Worm (Caenorhabditis elegans) whole organism, L4 larva: Measurements from ENCODE around the gene set-26.
"Not testable (repeated sequence)": the region's sequence is repeated elsewhere in the genome, so short reads cannot be mapped to it uniquely, and the experiment has no call there.

ENCODE experiments used
- F37D6.2 ChIP-seq: sonication (generic microtip); optimal IDR thresholded peaks from 2 replicates; lab custom pipeline; 2016; ENCODE audit warnings: mild to moderate bottlenecking, missing genetic modification characterization, missing compliant biosample characterization
- T20F7.1 ChIP-seq: fragments of 200-800 bp; sonication (Bioruptor generic); optimal IDR thresholded peaks from 2 replicates; lab custom pipeline; 2018; ENCODE audit warnings: mild to moderate bottlenecking, missing genetic modification characterization, missing compliant biosample characterization
- aha-1 ChIP-seq: fragments of 150-350 bp; peaks from one replicate; lab custom pipeline; 2014; ENCODE audit warnings: missing biosample characterization, missing genetic modification characterization
- aly-2 ChIP-seq: sonication (generic microtip); optimal IDR thresholded peaks from 2 replicates; lab custom pipeline; 2018; ENCODE audit warnings: missing biosample characterization, missing genetic modification characterization
- ceh-20 ChIP-seq: fragments of 200-800 bp; sonication (Bioruptor generic); IDR thresholded peaks from 2 replicates; pipeline ENCODE4 v1.3.6; 2022; ENCODE audit warnings: missing genetic modification reagents, missing genetic modification characterization, missing compliant biosample characterization
- ceh-28 ChIP-seq: fragments of 150-350 bp; optimal IDR thresholded peaks from 2 replicates; lab custom pipeline; 2014; ENCODE audit warnings: missing biosample characterization, missing genetic modification reagents, missing genetic modification characterization
- ceh-82 ChIP-seq: sonication (generic microtip); optimal IDR thresholded peaks from 2 replicates; lab custom pipeline; 2017; ENCODE audit warnings: missing biosample characterization, missing genetic modification characterization
- ces-1 ChIP-seq: fragments of 150-350 bp; sonication (generic microtip); optimal IDR thresholded peaks from 4 replicates; lab custom pipeline; 2014; ENCODE audit warnings: missing biosample characterization, missing genetic modification reagents, missing genetic modification characterization
- cey-2 ChIP-seq: sonication (generic microtip); optimal IDR thresholded peaks from 3 replicates; lab custom pipeline; 2017; ENCODE audit warnings: missing genetic modification characterization, mild to moderate bottlenecking, missing compliant biosample characterization, antibody characterized with exemption, borderline replicate concordance; ENCODE audit not compliant: insufficient read depth
- daf-19 ChIP-seq: fragments of 200-800 bp; sonication (Bioruptor generic); conservative IDR thresholded peaks from 2 replicates; pipeline ENCODE4 v1.3.6; 2022; ENCODE audit warnings: missing genetic modification characterization, missing compliant biosample characterization
- dpl-1 ChIP-seq: fragments of 150-350 bp; optimal IDR thresholded peaks from 2 replicates; lab custom pipeline; 2014; ENCODE audit warnings: missing biosample characterization, missing genetic modification reagents, missing genetic modification characterization
- dve-1 ChIP-seq: sonication (generic microtip); optimal IDR thresholded peaks from 2 replicates; lab custom pipeline; 2017; ENCODE audit warnings: antibody characterized with exemption, mild to moderate bottlenecking, missing genetic modification characterization, missing compliant biosample characterization; ENCODE audit not compliant: insufficient read depth
- egl-43 ChIP-seq: fragments of 200-800 bp; sonication (Bioruptor generic); IDR thresholded peaks from 2 replicates; pipeline ENCODE4 v1.3.6; 2022; ENCODE audit warnings: missing genetic modification reagents, missing genetic modification characterization, missing compliant biosample characterization
- fos-1 ChIP-seq: fragments of 150-350 bp; optimal IDR thresholded peaks from 2 replicates; lab custom pipeline; 2014; ENCODE audit warnings: missing biosample characterization, missing genetic modification characterization
- gei-8 ChIP-seq: fragments of 200-800 bp; sonication (Bioruptor generic); optimal IDR thresholded peaks from 2 replicates; lab custom pipeline; 2018; ENCODE audit warnings: mild to moderate bottlenecking, missing genetic modification characterization, missing compliant biosample characterization
- hlh-30 ChIP-seq: sonication (generic microtip); optimal IDR thresholded peaks from 2 replicates; lab custom pipeline; 2017; ENCODE audit warnings: antibody characterized with exemption, mild to moderate bottlenecking, missing genetic modification characterization, missing compliant biosample characterization; ENCODE audit not compliant: insufficient read depth
- lin-38 ChIP-seq: fragments of 200-800 bp; sonication (Bioruptor generic); IDR thresholded peaks from 2 replicates; pipeline ENCODE4 v1.3.6; 2022; ENCODE audit warnings: missing genetic modification reagents, missing genetic modification characterization, missing compliant biosample characterization
- lin-39 ChIP-seq: fragments of 150-350 bp; optimal IDR thresholded peaks from 2 replicates; lab custom pipeline; 2014; ENCODE audit warnings: missing biosample characterization, missing genetic modification reagents, missing genetic modification characterization
- lsy-2 ChIP-seq, 2 experiments: fragments of 150-350 bp in 1 of 2; sonication (generic microtip) in 1 of 2; optimal IDR thresholded peaks; 2 replicates each; lab custom pipeline; 2014 to 2017; ENCODE audit warnings: missing biosample characterization in 2 of 2, missing genetic modification characterization in 2 of 2
- mdt-29 ChIP-seq: fragments of 200-800 bp; sonication (Bioruptor generic); IDR thresholded peaks from 2 replicates; pipeline ENCODE4 v1.3.6; 2022; ENCODE audit warnings: missing genetic modification reagents, missing genetic modification characterization, missing compliant biosample characterization
- mep-1 ChIP-seq: fragments of 150-350 bp; sonication (generic microtip); optimal IDR thresholded peaks from 3 replicates; lab custom pipeline; 2014; ENCODE audit warnings: missing biosample characterization, missing genetic modification characterization
- nhr-6 ChIP-seq: fragments of 150-350 bp; optimal IDR thresholded peaks from 2 replicates; lab custom pipeline; 2014; ENCODE audit warnings: missing biosample characterization, missing genetic modification characterization
- nhr-76 ChIP-seq: fragments of 150-350 bp; optimal IDR thresholded peaks from 2 replicates; lab custom pipeline; 2014; ENCODE audit warnings: missing biosample characterization, missing genetic modification characterization
- saeg-2 ChIP-seq: fragments of 200-800 bp; sonication (Bioruptor generic); IDR thresholded peaks from 2 replicates; pipeline ENCODE4 v1.3.6; 2022; ENCODE audit warnings: missing genetic modification reagents, missing genetic modification characterization, missing compliant biosample characterization
- set-16 ChIP-seq: fragments of 200-800 bp; sonication (Bioruptor generic); IDR thresholded peaks from 2 replicates; pipeline ENCODE4 v1.3.6; 2022; ENCODE audit warnings: missing genetic modification reagents, missing genetic modification characterization, missing compliant biosample characterization
- skn-1 ChIP-seq: fragments of 150-350 bp; optimal IDR thresholded peaks from 2 replicates; lab custom pipeline; 2014; ENCODE audit warnings: missing biosample characterization, missing genetic modification characterization
- snpc-4 ChIP-seq: fragments of 150-350 bp; optimal IDR thresholded peaks from 2 replicates; lab custom pipeline; 2014; ENCODE audit warnings: missing biosample characterization, missing genetic modification characterization
- spr-1 ChIP-seq: sonication (generic microtip); optimal IDR thresholded peaks from 2 replicates; lab custom pipeline; 2016; ENCODE audit warnings: mild to moderate bottlenecking, missing genetic modification characterization, missing compliant biosample characterization
- unc-62 ChIP-seq, 3 experiments: fragments of 150-350 bp in 1 of 3; sonication (generic microtip); optimal IDR thresholded peaks in 2 of 3; peaks in 1 of 3; 1 replicate in 1 of 3; 2 replicates in 2 of 3; lab custom pipeline; 2014 to 2017; ENCODE audit warnings: missing biosample characterization in 3 of 3, missing genetic modification characterization in 3 of 3, missing genetic modification reagents in 3 of 3, missing genotype in 1 of 3
- zfp-3 ChIP-seq: fragments of 200-800 bp; sonication (Bioruptor generic); conservative IDR thresholded peaks from 2 replicates; pipeline ENCODE4 v1.3.6; 2022; ENCODE audit warnings: missing genetic modification reagents, missing genetic modification characterization, missing compliant biosample characterization
- ztf-7 ChIP-seq: fragments of 150-350 bp; optimal IDR thresholded peaks from 2 replicates; lab custom pipeline; 2014; ENCODE audit warnings: missing biosample characterization, missing genetic modification characterization

set-26 gene

DNA sequence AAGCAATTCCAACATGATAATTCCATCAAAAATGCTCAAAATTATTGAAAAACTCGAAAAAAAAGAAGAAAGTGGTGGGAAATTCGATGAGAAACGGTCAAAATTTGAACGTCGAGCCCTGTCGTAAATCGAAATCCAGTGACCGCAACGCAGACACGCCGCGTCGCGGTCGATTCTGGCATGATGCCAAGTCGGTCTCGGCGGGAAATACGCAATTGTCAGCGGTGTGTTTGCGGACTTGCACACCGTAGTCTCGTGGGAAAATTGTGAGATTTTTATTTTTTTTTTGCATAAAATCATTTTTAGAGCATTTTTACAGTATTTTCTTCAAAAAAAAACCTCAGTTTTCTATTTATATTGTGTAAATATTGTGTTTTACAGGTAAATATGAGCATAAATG, 549 bp upstream of the set-26 start, which contains the start of gene tsr-2 (continued):
- TF ChIP-seq T20F7.1 (GFP tag; lab: Kevin White, UChicago): no peak
- peak; percentile 92 for TF ChIP-seq mep-1 (tag; lab: Kevin White, UChicago)
- no peak for TF ChIP-seq ces-1
- peak; percentile 32 for TF ChIP-seq ztf-7 (tag; lab: Kevin White, UChicago)
- peak; percentile 51; the same call in 1 of the 2 replicates for TF ChIP-seq mdt-29
- TF ChIP-seq daf-19 (GFP tag; lab: Robert Waterston, UW): no peak
- TF ChIP-seq spr-1 (tag; lab: Kevin White, UChicago): peak; percentile 25
- no peak for TF ChIP-seq skn-1 (tag; lab: Kevin White, UChicago)

- TF ChIP-seq set-16 (GFP tag; lab: Robert Waterston, UW) (peak; percentile 88), egl-43 (peak; percentile 22; the same call in 1 of the 2 replicates)
Observed at ce11 chrIV:16651004-16651403, 4.7 kb downstream of the set-26 start.

- peak; percentile 96 for TF ChIP-seq set-16 (GFP tag; lab: Robert Waterston, UW)
Observed at ce11 chrIV:16650256-16650655, 5.4 kb downstream of the set-26 start.

ce11 chrIV:16648414-16648813, 7.3 kb downstream of the set-26 start:
- peak; percentile 87 for TF ChIP-seq set-16 (GFP tag; lab: Robert Waterston, UW)
- TF ChIP-seq, all 104 proteins: peak for 1; not testable (repeated sequence) for 103

- not testable (repeated sequence) for TF ChIP-seq lin-39 (tag; lab: Kevin White, UChicago); ceh-20 (GFP tag; lab: Robert Waterston, UW); set-16 (GFP tag; lab: Robert Waterston, UW)
- TF ChIP-seq, all 104 proteins: peak for 0; not testable (repeated sequence) for 104
Observed at ce11 chrIV:16646192-16646544, 9.5 kb downstream of the set-26 start, which contains the start of gene Y51H4A.13. Gene Y51H4A.13 (minus strand): TSS chrIV:16646373.

- no peak for TF ChIP-seq lin-38 (GFP tag; lab: Robert Waterston, UW)
- TF ChIP-seq ceh-28 (tag; lab: Kevin White, UChicago): peak; percentile 89
- TF ChIP-seq aha-1: peak; percentile 45
Observed at ce11 chrIV:16645492-16646191, 10.0 kb downstream of the set-26 start.

- peak; percentile 40 for TF ChIP-seq ceh-28 (tag; lab: Kevin White, UChicago)
Observed at ce11 chrIV:16644979-16645378, 10.7 kb downstream of the set-26 start.

- TF ChIP-seq snpc-4: no peak
- TF ChIP-seq nhr-6: no peak
- TF ChIP-seq fos-1 (tag; lab: Kevin White, UChicago): no peak
- TF ChIP-seq saeg-2 (GFP tag; lab: Robert Waterston, UW): no peak
- TF ChIP-seq ceh-28 (tag; lab: Kevin White, UChicago): peak; percentile 97
- no peak for TF ChIP-seq cey-2 (tag; lab: Kevin White, UChicago)
- TF ChIP-seq gei-8 (GFP tag; lab: Kevin White, UChicago): no peak
- TF ChIP-seq, all 104 proteins: peak for 1
Observed at ce11 chrIV:16643782-16644181, 11.9 kb downstream of the set-26 start.

DNA sequence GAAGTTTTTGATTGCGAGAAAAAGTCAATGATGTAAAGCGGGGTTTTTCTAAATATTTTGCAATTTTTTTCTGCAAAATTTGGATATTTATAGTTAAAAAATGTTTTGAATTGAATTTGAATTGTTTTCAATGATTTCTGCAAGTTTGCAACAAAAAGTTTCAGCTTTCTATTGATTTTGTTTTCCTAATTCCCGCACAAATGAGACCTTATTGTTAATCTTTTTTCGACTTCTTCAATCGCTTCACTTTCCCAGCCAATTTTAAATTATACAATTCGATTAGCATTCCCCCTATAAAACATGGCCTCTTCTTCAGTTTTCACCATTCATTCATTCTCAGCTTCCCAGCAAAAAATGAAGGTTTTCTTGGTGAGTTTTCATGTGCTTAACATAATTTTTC, 25.1 kb downstream of the set-26 start, which contains the start of gene fipr-27:
Gene fipr-27, plus strand, starts transcription at position 301 of the 400 bp plus-strand sequence.
- TF ChIP-seq F37D6.2 (tag; lab: Kevin White, UChicago) (no peak), unc-62 (GFP tag; optimal IDR thresholded peaks at IDR 0.05 in 1 of 2; lab: Kevin White, UChicago) (no peak), unc-62 (tag; optimal IDR thresholded peaks at IDR 0.05; lab: Kevin White, UChicago) (no peak), dve-1 (tag; lab: Kevin White, UChicago) (no peak), ceh-82 (tag; lab: Kevin White, UChicago) (no peak), aly-2 (no peak), dpl-1 (GFP tag; lab: Kevin White, UChicago) (no peak), nhr-76 (tag; lab: Kevin White, UChicago) (no peak), hlh-30 (tag; lab: Kevin White, UChicago) (no peak), zfp-3 (GFP tag; lab: Robert Waterston, UW) (no peak), ceh-28 (tag; lab: Kevin White, UChicago) (no peak), lsy-2 (tag; optimal IDR thresholded peaks at IDR 0.05; lab: Kevin White, UChicago) (no peak)
